Worm (Caenorhabditis elegans): ENCODE results near the gene Y69A2AR.28.
A peak's percentile ranks its signal among the peaks of the same experiment; 100 is the strongest.

The Y69A2AR.28 gene

ce11 chrIV:2650031-2650430, 37.2 kb upstream of the Y69A2AR.28 start:
- no peak for TF ChIP-seq aly-2 (tag; optimal IDR thresholded peaks at IDR 0.05)
- TF ChIP-seq C34F6.9 (tag; optimal IDR thresholded peaks at IDR 0.05): no peak

ce11 chrIV:2642673-2643072, 29.8 kb upstream of the Y69A2AR.28 start, which contains the start of gene ric-8:
TSS of gene ric-8 (plus strand) at chrIV:2642973.
- TF ChIP-seq gmeb-1 (tag; optimal IDR thresholded peaks at IDR 0.05) (no peak), sem-4 (tag; optimal IDR thresholded peaks at IDR 0.05) (no peak), mdl-1 (tag; optimal IDR thresholded peaks at IDR 0.05) (no peak), zag-1 (tag; optimal IDR thresholded peaks at IDR 0.05) (no peak), nhr-12 (tag; optimal IDR thresholded peaks at IDR 0.05) (no peak), ceh-16 (tag; optimal IDR thresholded peaks at IDR 0.05) (no peak), R02D3.7 (tag; optimal IDR thresholded peaks at IDR 0.05) (no peak), nhr-11 (tag; optimal IDR thresholded peaks at IDR 0.05) (no peak), ZK546.5 (tag; optimal IDR thresholded peaks at IDR 0.05) (no peak), F13H6.1 (tag; optimal IDR thresholded peaks at IDR 0.05) (no peak), Y55F3AM.14 (GFP tag; optimal IDR thresholded peaks at IDR 0.05) (no peak), lin-13 (GFP tag; optimal IDR thresholded peaks at IDR 0.05) (no peak)

- TF ChIP-seq lin-11 (tag; optimal IDR thresholded peaks at IDR 0.05) (no peak), lin-13 (GFP tag; optimal IDR thresholded peaks at IDR 0.05) (no peak), ZK546.5 (tag; optimal IDR thresholded peaks at IDR 0.05) (no peak), nhr-25 (tag; optimal IDR thresholded peaks at IDR 0.05) (no peak), unc-55 (GFP tag; optimal IDR thresholded peaks at IDR 0.05) (peak; percentile 5), ztf-4 (tag; optimal IDR thresholded peaks at IDR 0.05) (no peak), mab-5 (tag; optimal IDR thresholded peaks at IDR 0.05) (no peak)
Measured at ce11 chrIV:2642054-2642453, 29.2 kb upstream of the Y69A2AR.28 start.

- no peak for TF ChIP-seq zag-1 (tag; optimal IDR thresholded peaks at IDR 0.05)
- TF ChIP-seq egl-27 (tag; optimal IDR thresholded peaks at IDR 0.05): peak; percentile 44
- TF ChIP-seq dmd-4 (tag; optimal IDR thresholded peaks at IDR 0.05): no peak
- peak; percentile 70 for TF ChIP-seq sma-9 (GFP tag; optimal IDR thresholded peaks at IDR 0.05)
- TF ChIP-seq sma-9 (tag; optimal IDR thresholded peaks at IDR 0.05): no peak
- peak; percentile 44 for TF ChIP-seq nhr-21 (tag; optimal IDR thresholded peaks at IDR 0.05)
- TF ChIP-seq fos-1 (tag; optimal IDR thresholded peaks at IDR 0.05): peak; percentile 33
- TF ChIP-seq ceh-82 (tag; optimal IDR thresholded peaks at IDR 0.05): no peak
- no peak for TF ChIP-seq skn-1 (tag; optimal IDR thresholded peaks at IDR 0.05)
- no peak for TF ChIP-seq nhr-10 (tag; optimal IDR thresholded peaks at IDR 0.05)
- TF ChIP-seq unc-39 (tag; optimal IDR thresholded peaks at IDR 0.05): no peak
- TF ChIP-seq mdl-1 (tag; optimal IDR thresholded peaks at IDR 0.05): peak in 1 of 2 experiments; percentile 9
- TF ChIP-seq nhr-129 (tag; optimal IDR thresholded peaks at IDR 0.05): peak; percentile 62
- TF ChIP-seq ztf-4 (tag; optimal IDR thresholded peaks at IDR 0.05): no peak
- no peak for TF ChIP-seq Y55F3AM.14 (GFP tag; optimal IDR thresholded peaks at IDR 0.05)
- TF ChIP-seq aly-2 (tag; optimal IDR thresholded peaks at IDR 0.05): no peak
- peak; percentile 93 for TF ChIP-seq gmeb-1 (tag; optimal IDR thresholded peaks at IDR 0.05)
- peak; percentile 92 for TF ChIP-seq C34F6.9 (tag; optimal IDR thresholded peaks at IDR 0.05)
- no peak for TF ChIP-seq unc-62 (GFP tag; optimal IDR thresholded peaks at IDR 0.05)
- TF ChIP-seq mab-5 (tag; optimal IDR thresholded peaks at IDR 0.05): peak; percentile 75
- TF ChIP-seq lin-11 (tag; optimal IDR thresholded peaks at IDR 0.05): peak; percentile 68
- no peak for TF ChIP-seq nhr-237 (tag; optimal IDR thresholded peaks at IDR 0.05)
- TF ChIP-seq elt-1 (tag; optimal IDR thresholded peaks at IDR 0.05): no peak
- no peak for TF ChIP-seq ztf-1 (GFP tag; conservative IDR thresholded peaks at IDR 0.05)
- no peak for TF ChIP-seq blmp-1 (tag; optimal IDR thresholded peaks at IDR 0.05; ENCODE audit: insufficient read depth)
- TF ChIP-seq ama-1 (optimal IDR thresholded peaks at IDR 0.05): no peak
- peak; percentile 27 for TF ChIP-seq R02D3.7 (tag; optimal IDR thresholded peaks at IDR 0.05)
- TF ChIP-seq ztf-11 (tag; optimal IDR thresholded peaks at IDR 0.05): no peak
- TF ChIP-seq nhr-23 (tag; optimal IDR thresholded peaks at IDR 0.05): no peak
- TF ChIP-seq mbf-1 (tag; optimal IDR thresholded peaks at IDR 0.05): no peak
- peak; percentile 73 for TF ChIP-seq nhr-25 (tag; optimal IDR thresholded peaks at IDR 0.05)
- peak; percentile 51 for TF ChIP-seq crh-2 (tag; optimal IDR thresholded peaks at IDR 0.05)
- TF ChIP-seq lin-39 (tag; optimal IDR thresholded peaks at IDR 0.05): no peak
- TF ChIP-seq sma-3 (GFP tag; optimal IDR thresholded peaks at IDR 0.05): peak; percentile 49
- peak; percentile 12 for TF ChIP-seq nhr-6 (tag; optimal IDR thresholded peaks at IDR 0.05)
- TF ChIP-seq nhr-77 (tag; optimal IDR thresholded peaks at IDR 0.05): peak; percentile 31
- TF ChIP-seq peb-1 (tag; optimal IDR thresholded peaks at IDR 0.05): no peak
- peak; percentile 88 to 90 for TF ChIP-seq lsy-2 (tag; optimal IDR thresholded peaks at IDR 0.05)
- peak; percentile 0 for TF ChIP-seq snpc-4 (tag; optimal IDR thresholded peaks at IDR 0.05)
- peak; percentile 0 for TF ChIP-seq ZK546.5 (tag; optimal IDR thresholded peaks at IDR 0.05)
- no peak for TF ChIP-seq alr-1 (tag; optimal IDR thresholded peaks at IDR 0.05)
- TF ChIP-seq unc-55 (GFP tag; optimal IDR thresholded peaks at IDR 0.05): peak; percentile 86
- TF ChIP-seq F13H6.1 (tag; optimal IDR thresholded peaks at IDR 0.05): peak; percentile 67
Measured at ce11 chrIV:2640950-2641349, 28.1 kb upstream of the Y69A2AR.28 start, which contains the start of the genes mdf-2 and nduv-3. TSS of gene mdf-2 (minus strand) at chrIV:2641125. TSS of gene nduv-3 (plus strand) at chrIV:2641310.

All from whole organism, L2 larva.